Worm (Caenorhabditis elegans) whole organism, L2 larva: ENCODE results near the gene F09C6.16.
"Not testable (repeated sequence)": the region's sequence is repeated elsewhere in the genome, so short reads cannot be mapped to it uniquely, and the experiment has no call there.

Experiments
- blmp-1 ChIP-seq: sonication (generic microtip); optimal IDR thresholded peaks from 2 replicates; lab custom pipeline; 2017; ENCODE audit warnings: missing genetic modification characterization, mild to moderate bottlenecking, missing compliant biosample characterization, antibody characterized with exemption, moderate library complexity; ENCODE audit not compliant: insufficient read depth
- egl-27 ChIP-seq: sonication (generic microtip); optimal IDR thresholded peaks from 3 replicates; lab custom pipeline; 2017; ENCODE audit warnings: missing biosample characterization, missing genetic modification reagents, missing genetic modification characterization
- elt-3 ChIP-seq: sonication (generic microtip); optimal IDR thresholded peaks from 2 replicates; lab custom pipeline; 2017; ENCODE audit warnings: missing biosample characterization, missing genetic modification characterization
- fos-1 ChIP-seq: fragments of 150-350 bp; optimal IDR thresholded peaks from 2 replicates; lab custom pipeline; 2014; ENCODE audit warnings: missing biosample characterization, missing genetic modification characterization
- lin-11 ChIP-seq: fragments of 150-350 bp; sonication (generic microtip); optimal IDR thresholded peaks from 2 replicates; lab custom pipeline; 2014; ENCODE audit warnings: missing biosample characterization, missing genetic modification characterization, inconsistent platforms, mixed read lengths
- lin-39 ChIP-seq: fragments of 150-350 bp; optimal IDR thresholded peaks from 2 replicates; lab custom pipeline; 2014; ENCODE audit warnings: missing biosample characterization, missing genetic modification reagents, missing genetic modification characterization
- lsy-2 ChIP-seq, 2 experiments: fragments of 150-350 bp in 1 of 2; sonication (generic microtip) in 1 of 2; optimal IDR thresholded peaks; 2 replicates each; lab custom pipeline; 2014 to 2017; ENCODE audit warnings: missing biosample characterization in 2 of 2, missing genetic modification characterization in 2 of 2
- nhr-77 ChIP-seq: fragments of 150-350 bp; optimal IDR thresholded peaks from 2 replicates; lab custom pipeline; 2014; ENCODE audit warnings: missing biosample characterization, missing genetic modification characterization
- snpc-4 ChIP-seq: fragments of 150-350 bp; optimal IDR thresholded peaks from 2 replicates; lab custom pipeline; 2014; ENCODE audit warnings: missing biosample characterization, missing genetic modification characterization
- zag-1 ChIP-seq: fragments of 150-350 bp; optimal IDR thresholded peaks from 2 replicates; lab custom pipeline; 2014; ENCODE audit warnings: missing biosample characterization, missing genetic modification characterization

DNA sequence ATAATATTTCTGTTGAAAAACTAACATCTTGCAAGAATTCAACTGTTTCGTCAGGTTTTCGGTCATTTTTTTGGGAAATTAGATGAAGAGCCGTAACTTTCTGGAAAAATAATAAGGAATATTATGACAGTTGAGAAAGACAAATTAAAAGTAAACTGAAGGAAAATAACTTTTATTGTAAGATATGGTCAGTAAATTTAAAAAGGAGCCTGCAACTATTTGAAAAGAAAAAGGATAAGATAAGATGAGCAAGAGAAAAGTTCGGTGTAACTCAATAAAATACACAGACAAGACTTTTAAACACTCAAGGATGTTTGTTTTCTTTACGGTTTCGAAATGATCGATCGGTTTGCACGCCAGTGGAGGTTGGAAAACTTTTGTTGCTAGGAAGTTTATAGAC is 39.8 kb upstream of the F09C6.16 start, which contains the start of gene fbxa-111:
- TF ChIP-seq egl-27 (tag; lab: Kevin White, UChicago); fos-1 (tag; lab: Kevin White, UChicago); elt-3 (tag; lab: Kevin White, UChicago); snpc-4; blmp-1; lin-11 (tag; lab: Kevin White, UChicago); nhr-77; lin-39 (tag; lab: Kevin White, UChicago); lsy-2 (tag; optimal IDR thresholded peaks at IDR 0.05; lab: Kevin White, UChicago); zag-1 (tag; lab: Kevin White, UChicago): not testable (repeated sequence)
